Worm (Caenorhabditis elegans) whole organism, L4 larva: Measurements from ENCODE around the gene fat-7.

Experiments
- R02D3.7 ChIP-seq: fragments of 150-350 bp; sonication (generic microtip); optimal IDR thresholded peaks from 3 replicates; lab custom pipeline; 2014; ENCODE audit warnings: missing biosample characterization, missing genetic modification characterization
- Y105C5A.15 ChIP-seq: fragments of 200-800 bp; sonication (Bioruptor generic); IDR thresholded peaks from 2 replicates; pipeline ENCODE4 v1.3.6; 2022; ENCODE audit warnings: missing genetic modification characterization, missing compliant biosample characterization
- Y5F2A.4 ChIP-seq: fragments of 200-800 bp; sonication (Bioruptor generic); optimal IDR thresholded peaks from 2 replicates; lab custom pipeline; 2018; ENCODE audit warnings: mild to moderate bottlenecking, missing genetic modification characterization, missing compliant biosample characterization
- ZK337.2 ChIP-seq: fragments of 200-800 bp; sonication (Bioruptor generic); IDR thresholded peaks from 2 replicates; pipeline ENCODE4 v1.3.6; 2022; ENCODE audit warnings: missing genetic modification reagents, missing genetic modification characterization, missing compliant biosample characterization
- ZK546.5 ChIP-seq, 2 experiments: sonication (generic microtip); optimal IDR thresholded peaks; 2 replicates each; lab custom pipeline; 2017; ENCODE audit warnings: missing biosample characterization in 2 of 2, missing genetic modification characterization in 2 of 2
- aly-2 ChIP-seq: sonication (generic microtip); optimal IDR thresholded peaks from 2 replicates; lab custom pipeline; 2018; ENCODE audit warnings: missing biosample characterization, missing genetic modification characterization
- arid-1 ChIP-seq: fragments of 200-800 bp; sonication (Bioruptor generic); conservative IDR thresholded peaks from 2 replicates; pipeline ENCODE4 v1.3.6; 2022; ENCODE audit warnings: missing genetic modification reagents, missing genetic modification characterization, missing compliant biosample characterization
- ceh-28 ChIP-seq: fragments of 150-350 bp; optimal IDR thresholded peaks from 2 replicates; lab custom pipeline; 2014; ENCODE audit warnings: missing biosample characterization, missing genetic modification reagents, missing genetic modification characterization
- ceh-44 ChIP-seq: fragments of 200-800 bp; sonication (Bioruptor generic); IDR thresholded peaks from 2 replicates; pipeline ENCODE4 v1.3.6; 2022; ENCODE audit warnings: missing genetic modification reagents, missing genetic modification characterization, missing compliant biosample characterization
- ceh-62 ChIP-seq: sonication (generic microtip); optimal IDR thresholded peaks from 2 replicates; lab custom pipeline; 2017; ENCODE audit warnings: missing biosample characterization, missing genetic modification characterization
- ceh-82 ChIP-seq: sonication (generic microtip); optimal IDR thresholded peaks from 2 replicates; lab custom pipeline; 2017; ENCODE audit warnings: missing biosample characterization, missing genetic modification characterization
- ces-1 ChIP-seq: fragments of 150-350 bp; sonication (generic microtip); optimal IDR thresholded peaks from 4 replicates; lab custom pipeline; 2014; ENCODE audit warnings: missing biosample characterization, missing genetic modification reagents, missing genetic modification characterization
- ctbp-1 ChIP-seq: fragments of 200-800 bp; sonication (Bioruptor generic); IDR thresholded peaks from 2 replicates; pipeline ENCODE4 v1.3.6; 2022; ENCODE audit warnings: missing genetic modification reagents, missing genetic modification characterization, missing compliant biosample characterization
- daf-12 ChIP-seq: fragments of 150-350 bp; optimal IDR thresholded peaks from 2 replicates; lab custom pipeline; 2014; ENCODE audit warnings: missing biosample characterization, missing genetic modification reagents, missing genetic modification characterization
- daf-16 ChIP-seq, 3 experiments: sonication (generic microtip); optimal IDR thresholded peaks; 2 replicates each; lab custom pipeline; 2016 to 2017; ENCODE audit warnings: missing genetic modification characterization in 3 of 3, missing genetic modification reagents in 3 of 3, mild to moderate bottlenecking in 2 of 3, missing compliant biosample characterization in 2 of 3, missing biosample characterization in 1 of 3, moderate library complexity in 1 of 3
- daf-19 ChIP-seq: fragments of 200-800 bp; sonication (Bioruptor generic); conservative IDR thresholded peaks from 2 replicates; pipeline ENCODE4 v1.3.6; 2022; ENCODE audit warnings: missing genetic modification characterization, missing compliant biosample characterization
- daf-8 ChIP-seq: fragments of 200-800 bp; sonication (Bioruptor generic); IDR thresholded peaks from 2 replicates; pipeline ENCODE4 v1.3.6; 2022; ENCODE audit warnings: missing genetic modification characterization, missing compliant biosample characterization
- dmd-6 ChIP-seq: fragments of 200-800 bp; sonication (Bioruptor generic); IDR thresholded peaks from 2 replicates; pipeline ENCODE4 v1.3.6; 2022; ENCODE audit warnings: missing genetic modification reagents, missing genetic modification characterization, missing compliant biosample characterization
- dmd-8 ChIP-seq: fragments of 200-800 bp; sonication (Bioruptor generic); IDR thresholded peaks from 2 replicates; pipeline ENCODE4 v1.3.6; 2022; ENCODE audit warnings: missing genetic modification characterization, missing compliant biosample characterization
- dpl-1 ChIP-seq: fragments of 150-350 bp; optimal IDR thresholded peaks from 2 replicates; lab custom pipeline; 2014; ENCODE audit warnings: missing biosample characterization, missing genetic modification reagents, missing genetic modification characterization
- duxl-1 ChIP-seq: sonication (generic microtip); optimal IDR thresholded peaks from 2 replicates; lab custom pipeline; 2016; ENCODE audit warnings: mild to moderate bottlenecking, missing genetic modification characterization, moderate library complexity, missing compliant biosample characterization; ENCODE audit not compliant: poor library complexity
- egl-43 ChIP-seq: fragments of 200-800 bp; sonication (Bioruptor generic); IDR thresholded peaks from 2 replicates; pipeline ENCODE4 v1.3.6; 2022; ENCODE audit warnings: missing genetic modification reagents, missing genetic modification characterization, missing compliant biosample characterization
- fos-1 ChIP-seq: fragments of 150-350 bp; optimal IDR thresholded peaks from 2 replicates; lab custom pipeline; 2014; ENCODE audit warnings: missing biosample characterization, missing genetic modification characterization
- gei-8 ChIP-seq: fragments of 200-800 bp; sonication (Bioruptor generic); optimal IDR thresholded peaks from 2 replicates; lab custom pipeline; 2018; ENCODE audit warnings: mild to moderate bottlenecking, missing genetic modification characterization, missing compliant biosample characterization
- lin-1 ChIP-seq: fragments of 200-800 bp; sonication (Bioruptor generic); IDR thresholded peaks from 2 replicates; pipeline ENCODE4 v1.3.6; 2022; ENCODE audit warnings: missing genetic modification reagents, missing genetic modification characterization, missing compliant biosample characterization
- lin-15B ChIP-seq: fragments of 150-350 bp; sonication (generic microtip); optimal IDR thresholded peaks from 3 replicates; lab custom pipeline; 2014; ENCODE audit warnings: missing biosample characterization, missing genetic modification characterization
- lin-39 ChIP-seq: fragments of 150-350 bp; optimal IDR thresholded peaks from 2 replicates; lab custom pipeline; 2014; ENCODE audit warnings: missing biosample characterization, missing genetic modification reagents, missing genetic modification characterization
- lir-3 ChIP-seq: sonication (generic microtip); optimal IDR thresholded peaks from 2 replicates; lab custom pipeline; 2016; ENCODE audit warnings: mild to moderate bottlenecking, missing genetic modification characterization, missing compliant biosample characterization
- lsy-2 ChIP-seq, 2 experiments: fragments of 150-350 bp in 1 of 2; sonication (generic microtip) in 1 of 2; optimal IDR thresholded peaks; 2 replicates each; lab custom pipeline; 2014 to 2017; ENCODE audit warnings: missing biosample characterization in 2 of 2, missing genetic modification characterization in 2 of 2
- madf-5 ChIP-seq, 2 experiments: fragments of 200-800 bp; sonication (Bioruptor generic); IDR thresholded peaks; 2 replicates each; pipeline ENCODE4 v1.3.6; 2022; ENCODE audit warnings: missing compliant biosample characterization in 2 of 2, missing genetic modification characterization in 2 of 2
- madf-9 ChIP-seq: fragments of 200-800 bp; sonication (Bioruptor generic); conservative IDR thresholded peaks from 2 replicates; pipeline ENCODE4 v1.3.6; 2022; ENCODE audit warnings: missing genetic modification reagents, missing genetic modification characterization, missing compliant biosample characterization
- mdl-1 ChIP-seq, 2 experiments: fragments of 150-350 bp in 1 of 2; sonication (generic microtip) in 1 of 2; optimal IDR thresholded peaks; 2 replicates each; lab custom pipeline; 2014 to 2017; ENCODE audit warnings: missing biosample characterization in 2 of 2, missing genetic modification characterization in 2 of 2
- mdt-29 ChIP-seq: fragments of 200-800 bp; sonication (Bioruptor generic); IDR thresholded peaks from 2 replicates; pipeline ENCODE4 v1.3.6; 2022; ENCODE audit warnings: missing genetic modification reagents, missing genetic modification characterization, missing compliant biosample characterization
- mes-2 ChIP-seq: sonication (generic microtip); optimal IDR thresholded peaks from 2 replicates; lab custom pipeline; 2016; ENCODE audit warnings: missing genotype, mild to moderate bottlenecking, missing genetic modification characterization, missing compliant biosample characterization; ENCODE audit not compliant: poor library complexity, severe bottlenecking
- nhr-10 ChIP-seq: fragments of 150-350 bp; optimal IDR thresholded peaks from 2 replicates; lab custom pipeline; 2014; ENCODE audit warnings: missing biosample characterization, missing genetic modification characterization
- nhr-102 ChIP-seq: sonication (generic microtip); optimal IDR thresholded peaks from 2 replicates; lab custom pipeline; 2016; ENCODE audit warnings: mild to moderate bottlenecking, missing genetic modification characterization, moderate library complexity, missing compliant biosample characterization
- nhr-237 ChIP-seq: sonication (generic microtip); optimal IDR thresholded peaks from 2 replicates; lab custom pipeline; 2017; ENCODE audit warnings: missing biosample characterization, missing genetic modification characterization
- nhr-6 ChIP-seq: fragments of 150-350 bp; optimal IDR thresholded peaks from 2 replicates; lab custom pipeline; 2014; ENCODE audit warnings: missing biosample characterization, missing genetic modification characterization
- nhr-76 ChIP-seq: fragments of 150-350 bp; optimal IDR thresholded peaks from 2 replicates; lab custom pipeline; 2014; ENCODE audit warnings: missing biosample characterization, missing genetic modification characterization
- rbr-2 ChIP-seq: sonication (generic microtip); optimal IDR thresholded peaks from 2 replicates; lab custom pipeline; 2016; ENCODE audit warnings: missing genotype, missing genetic modification characterization, missing compliant biosample characterization
- sdz-12 ChIP-seq: fragments of 200-800 bp; sonication (Bioruptor generic); optimal IDR thresholded peaks from 2 replicates; lab custom pipeline; 2018; ENCODE audit warnings: mild to moderate bottlenecking, missing genetic modification characterization, missing compliant biosample characterization
- set-16 ChIP-seq: fragments of 200-800 bp; sonication (Bioruptor generic); IDR thresholded peaks from 2 replicates; pipeline ENCODE4 v1.3.6; 2022; ENCODE audit warnings: missing genetic modification reagents, missing genetic modification characterization, missing compliant biosample characterization
- snpc-1.2 ChIP-seq: fragments of 200-800 bp; sonication (Bioruptor generic); IDR thresholded peaks from 2 replicates; pipeline ENCODE4 v1.3.6; 2022; ENCODE audit warnings: missing genetic modification reagents, missing genetic modification characterization, missing compliant biosample characterization
- spr-1 ChIP-seq: sonication (generic microtip); optimal IDR thresholded peaks from 2 replicates; lab custom pipeline; 2016; ENCODE audit warnings: mild to moderate bottlenecking, missing genetic modification characterization, missing compliant biosample characterization
- tag-97 ChIP-seq: fragments of 200-800 bp; sonication (Bioruptor generic); IDR thresholded peaks from 2 replicates; pipeline ENCODE4 v1.3.6; 2022; ENCODE audit warnings: missing genetic modification characterization, missing compliant biosample characterization
- vab-7 ChIP-seq: fragments of 200-800 bp; sonication (Bioruptor generic); IDR thresholded peaks from 2 replicates; pipeline ENCODE4 v1.3.6; 2022; ENCODE audit warnings: missing genetic modification reagents, missing genetic modification characterization, missing compliant biosample characterization
- zag-1 ChIP-seq: fragments of 150-350 bp; optimal IDR thresholded peaks from 2 replicates; lab custom pipeline; 2014; ENCODE audit warnings: missing biosample characterization, missing genetic modification characterization
- zfp-3 ChIP-seq: fragments of 200-800 bp; sonication (Bioruptor generic); conservative IDR thresholded peaks from 2 replicates; pipeline ENCODE4 v1.3.6; 2022; ENCODE audit warnings: missing genetic modification reagents, missing genetic modification characterization, missing compliant biosample characterization
- zip-11 ChIP-seq: fragments of 200-800 bp; sonication (Bioruptor generic); IDR thresholded peaks from 2 replicates; pipeline ENCODE4 v1.3.6; 2022; ENCODE audit warnings: missing genetic modification characterization, missing compliant biosample characterization
- ztf-11 ChIP-seq: fragments of 150-350 bp; optimal IDR thresholded peaks from 2 replicates; lab custom pipeline; 2014; ENCODE audit warnings: missing biosample characterization, missing genetic modification characterization
- ztf-7 ChIP-seq: fragments of 150-350 bp; optimal IDR thresholded peaks from 2 replicates; lab custom pipeline; 2014; ENCODE audit warnings: missing biosample characterization, missing genetic modification characterization

Gene fat-7

ce11 chrV:7196498-7196966 is 43.6 kb upstream of the fat-7 start, which contains the start of gene F09G2.2 (continued):
- TF ChIP-seq lin-39 (no peak), madf-9 (GFP tag; lab: Robert Waterston, UW) (peak; percentile 73), Y105C5A.15 (GFP tag; lab: Robert Waterston, UW) (no peak), nhr-6 (tag; lab: Kevin White, UChicago) (peak; percentile 83), dmd-6 (peak; percentile 97), arid-1 (GFP tag; lab: Robert Waterston, UW) (peak; percentile 68), nhr-237 (no peak), ceh-82 (tag; lab: Kevin White, UChicago) (no peak), gei-8 (GFP tag; lab: Kevin White, UChicago) (no peak), rbr-2 (tag; lab: Kevin White, UChicago) (peak; percentile 90), daf-8 (GFP tag; lab: Robert Waterston, UW) (no peak), ztf-7 (tag; lab: Kevin White, UChicago) (peak; percentile 41), fos-1 (tag; lab: Kevin White, UChicago) (no peak), ceh-28 (no peak), ceh-62 (no peak), egl-43 (GFP tag; lab: Robert Waterston, UW) (peak; percentile 32; the same call in 1 of the 2 replicates), zfp-3 (GFP tag; lab: Robert Waterston, UW) (peak; percentile 72), snpc-1.2 (peak; percentile 53; the same call in 1 of the 2 replicates), lin-1 (GFP tag; lab: Robert Waterston, UW) (peak; percentile 65), tag-97 (no peak), duxl-1 (tag; lab: Kevin White, UChicago) (peak; percentile 77), ceh-44 (GFP tag; lab: Robert Waterston, UW) (no peak), ZK337.2 (GFP tag; lab: Robert Waterston, UW) (no peak), vab-7 (GFP tag; lab: Robert Waterston, UW) (0 out of 2 replicates have a peak, but pooled peaks have one; percentile 14), dmd-8 (no peak), nhr-10 (tag; lab: Kevin White, UChicago) (no peak), nhr-76 (tag; lab: Kevin White, UChicago) (no peak), Y5F2A.4 (GFP tag; lab: Kevin White, UChicago) (no peak), aly-2 (tag; lab: Kevin White, UChicago) (no peak), sdz-12 (GFP tag; lab: Kevin White, UChicago) (no peak), madf-5 (GFP tag; IDR thresholded peaks at IDR 0.05; lab: Robert Waterston, UW) (no peak), lir-3 (no peak), dpl-1 (GFP tag; lab: Kevin White, UChicago) (peak; percentile 94), ces-1 (GFP tag; lab: Kevin White, UChicago) (no peak), set-16 (peak; percentile 61), daf-12 (tag; lab: Kevin White, UChicago) (no peak), mdt-29 (0 out of 2 replicates have a peak, but pooled peaks have one; percentile 30), spr-1 (tag; lab: Kevin White, UChicago) (peak; percentile 56), lin-15B (peak; percentile 28), nhr-102 (peak; percentile 80), R02D3.7 (tag; lab: Kevin White, UChicago) (no peak), ctbp-1 (GFP tag; lab: Robert Waterston, UW) (peak; percentile 74), mdl-1 (tag; optimal IDR thresholded peaks at IDR 0.05; lab: Kevin White, UChicago) (peak in 1 of 2 experiments; percentile 65), daf-19 (no peak), lsy-2 (tag; optimal IDR thresholded peaks at IDR 0.05; lab: Kevin White, UChicago) (peak; percentile 71 to 93), daf-16 (GFP tag; optimal IDR thresholded peaks at IDR 0.05; lab: Kevin White, UChicago) (peak; percentile 52 to 69), daf-16 (tag; optimal IDR thresholded peaks at IDR 0.05; lab: Kevin White, UChicago) (peak; percentile 83), ZK546.5 (tag; optimal IDR thresholded peaks at IDR 0.05; lab: Kevin White, UChicago) (no peak), zip-11 (no peak), mes-2 (tag; lab: Kevin White, UChicago) (peak; percentile 91), zag-1 (no peak), ztf-11 (tag; lab: Kevin White, UChicago) (no peak)
